Fruit fly (Drosophila melanogaster) whole organism, wandering third instar larva: ENCODE measurements around the gene CG7970.

ENCODE experiments used
- Hnf4 ChIP-seq: fragments of 200-800 bp; sonication (Bioruptor generic); optimal IDR thresholded peaks from 2 replicates; lab custom pipeline; 2016; ENCODE audit warnings: missing biosample characterization, mild to moderate bottlenecking, missing genetic modification characterization
- Jra ChIP-seq: sonication (Bioruptor generic); optimal IDR thresholded peaks from 2 replicates; lab custom pipeline; 2016; ENCODE audit warnings: missing biosample characterization, missing genetic modification characterization
- Myc ChIP-seq: fragments of >200 bp; optimal IDR thresholded peaks from 2 replicates; lab custom pipeline; 2017
- Sp1 ChIP-seq: fragments of 200-800 bp; sonication (Bioruptor generic); optimal IDR thresholded peaks from 3 replicates; lab custom pipeline; 2019; ENCODE audit warnings: missing biosample characterization, mild to moderate bottlenecking, missing genetic modification characterization, moderate library complexity
- dsf ChIP-seq: sonication (Bioruptor generic); optimal IDR thresholded peaks from 2 replicates; lab custom pipeline; 2016; ENCODE audit warnings: missing biosample characterization, missing genetic modification characterization, borderline replicate concordance

- TF ChIP-seq Sp1 (GFP tag; lab: Kevin White, UChicago) (no peak), dsf (GFP tag; lab: Kevin White, UChicago) (no peak), Myc (lab: Kevin White, UChicago) (no peak), Hnf4 (no peak), Jra (GFP tag; lab: Kevin White, UChicago) (no peak)
Measured at dm6 chr3L:1609611-1610010, 42.9 kb upstream of the CG7970 start.
